Fruit fly (Drosophila melanogaster) Kc167 (cell line): ENCODE results near the gene CG6664.

Experiments used
- Myc ChIP-seq: fragments of >200 bp; optimal IDR thresholded peaks from 2 replicates; lab custom pipeline; 2017; ENCODE audit warnings: missing external identifiers
- Sin3A ChIP-seq: fragments of >200 bp; optimal IDR thresholded peaks from 2 replicates; lab custom pipeline; 2018; ENCODE audit warnings: missing external identifiers
- h ChIP-seq: fragments of >200 bp; optimal IDR thresholded peaks from 3 replicates; lab custom pipeline; 2018; ENCODE audit warnings: missing external identifiers
- insv ChIP-seq: fragments of >200 bp; optimal IDR thresholded peaks from 3 replicates; lab custom pipeline; 2018; ENCODE audit warnings: missing external identifiers
- psq ChIP-seq: fragments of >200 bp; optimal IDR thresholded peaks from 2 replicates; lab custom pipeline; 2017; ENCODE audit warnings: missing external identifiers
- ttk ChIP-seq: sonication (Bioruptor generic); optimal IDR thresholded peaks from 2 replicates; lab custom pipeline; 2017; ENCODE audit warnings: missing external identifiers

Gene CG6664

DNA sequence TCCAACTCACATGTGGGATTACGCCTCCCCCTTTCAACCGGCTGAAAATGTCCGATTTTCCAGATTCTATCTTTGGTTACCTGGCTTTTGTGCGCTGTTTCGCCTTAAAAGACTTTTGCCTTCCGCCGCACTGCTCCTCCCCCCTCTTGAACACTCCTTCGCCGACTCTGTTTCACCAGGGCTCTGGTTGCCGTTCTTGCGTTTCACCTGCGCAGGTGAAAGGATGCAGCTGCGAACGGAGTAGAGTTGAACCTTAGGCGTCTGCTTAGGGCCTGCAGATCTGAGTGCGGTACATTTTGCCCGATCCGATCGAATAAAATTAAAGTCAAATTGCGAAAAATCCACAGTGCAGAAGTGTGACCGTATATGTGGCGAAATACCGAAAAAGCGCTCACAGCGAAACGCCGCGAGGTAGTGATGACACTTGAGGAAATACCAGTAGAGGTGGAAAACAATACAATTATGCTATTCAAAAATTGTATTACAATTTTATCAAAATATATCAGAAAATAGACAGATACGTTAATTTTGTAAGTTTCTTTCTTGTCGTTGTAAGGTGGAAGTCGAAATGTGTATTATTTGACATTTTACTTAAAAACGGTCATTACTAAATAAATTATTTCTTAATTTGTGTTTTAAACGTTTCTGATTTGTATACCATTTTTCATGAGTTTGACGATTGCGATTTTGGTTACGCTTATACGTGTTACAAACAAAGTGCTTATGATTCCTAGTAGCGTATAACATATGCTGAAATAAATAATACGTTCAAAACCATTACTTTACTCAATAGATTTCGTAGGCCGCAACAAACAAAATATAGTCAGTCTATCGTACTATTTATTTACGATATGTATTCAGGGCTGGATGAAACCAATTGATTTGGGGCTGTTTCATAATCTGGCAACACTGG is at the start of gene CG6664, which contains the start of gene CG7728:
Gene CG6664, minus strand, starts transcription at position 518 of the 913 bp plus-strand sequence.
Gene CG7728, plus strand, starts transcription at position 874 of the 913 bp plus-strand sequence.
- TF ChIP-seq Myc (lab: Kevin White, UChicago), result no peak
- no peak for TF ChIP-seq insv
- no peak for TF ChIP-seq h (lab: Kevin White, UChicago)
- no peak for TF ChIP-seq psq (lab: Kevin White, UChicago)
- no peak for TF ChIP-seq ttk (lab: Kevin White, UChicago)
- no peak for TF ChIP-seq Sin3A (lab: Kevin White, UChicago)

DNA sequence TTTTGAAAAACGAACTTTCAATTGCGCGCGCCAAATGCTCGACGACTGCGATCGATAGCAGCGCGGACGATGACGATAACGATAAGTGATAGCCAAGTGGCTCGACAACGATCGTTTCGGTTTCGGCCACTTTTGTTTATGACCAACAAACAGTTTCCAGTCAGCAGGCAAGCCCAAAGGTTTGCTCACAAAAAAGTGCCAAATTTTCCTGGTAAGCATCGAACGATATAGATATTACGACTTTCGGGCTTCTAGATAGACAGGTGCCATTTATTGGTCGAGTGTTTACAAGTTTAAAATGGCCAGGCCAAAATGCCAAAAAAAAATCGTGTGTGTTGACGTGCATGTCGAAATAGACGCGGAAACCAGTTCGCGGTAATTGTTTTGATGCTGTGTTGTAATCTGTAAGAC is 39.5 kb upstream of the CG6664 start, which contains the start of gene CG7724:
Gene CG7724, plus strand, starts transcription at position 147 of the 411 bp plus-strand sequence.
- no peak for TF ChIP-seq Myc (lab: Kevin White, UChicago)
- no peak for TF ChIP-seq ttk (lab: Kevin White, UChicago)
- TF ChIP-seq Sin3A (lab: Kevin White, UChicago), result no peak
- no peak for TF ChIP-seq insv
- no peak for TF ChIP-seq psq (lab: Kevin White, UChicago)
- no peak for TF ChIP-seq h (lab: Kevin White, UChicago)

DNA sequence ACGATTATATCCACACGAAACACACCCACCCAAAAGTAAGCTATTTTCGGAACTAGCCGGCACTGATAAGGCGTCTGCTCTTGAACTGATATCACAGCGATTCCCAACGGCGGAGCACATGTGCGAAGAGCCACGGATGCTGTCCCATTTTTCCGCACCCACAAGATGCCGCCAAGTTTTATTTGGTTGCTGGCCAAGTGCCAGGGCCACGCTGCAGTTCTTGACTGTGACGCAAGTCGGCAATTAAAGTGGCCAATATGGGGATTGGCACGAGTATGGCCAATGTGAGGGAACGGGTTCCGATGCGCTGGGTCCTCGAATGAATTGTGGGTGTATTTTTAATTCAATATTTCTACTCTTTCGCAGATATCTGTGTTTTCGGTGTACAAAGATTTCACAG is 38.0 kb upstream of the CG6664 start:
- TF ChIP-seq Sin3A (lab: Kevin White, UChicago) (no peak), psq (lab: Kevin White, UChicago) (no peak), Myc (lab: Kevin White, UChicago) (no peak), h (lab: Kevin White, UChicago) (no peak)

DNA sequence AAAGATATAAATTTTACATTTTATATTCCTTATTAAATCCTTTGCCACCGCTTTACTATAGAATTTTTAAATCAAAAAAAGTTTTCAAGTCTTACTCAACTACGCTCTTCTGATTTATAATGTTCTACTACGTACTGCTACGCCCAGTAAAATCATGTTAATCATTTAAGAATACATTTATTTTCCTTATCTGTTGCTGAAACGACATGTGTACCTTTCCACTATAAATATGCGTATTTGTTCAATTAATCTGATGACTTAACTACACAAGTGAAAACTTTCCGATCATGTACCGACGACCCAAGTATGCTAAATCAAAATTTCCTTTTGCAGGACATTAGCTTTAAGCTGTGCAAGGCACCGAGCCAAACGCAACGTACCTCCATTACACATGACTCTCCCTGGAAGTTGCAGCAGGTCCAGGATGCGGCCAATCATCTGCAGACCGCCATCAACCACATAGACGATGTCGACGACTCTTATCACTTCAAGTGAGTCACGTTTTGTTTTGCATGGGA is 36.5 kb upstream of the CG6664 start:
- TF ChIP-seq Sin3A (lab: Kevin White, UChicago), result no peak
- no peak for TF ChIP-seq Myc (lab: Kevin White, UChicago)
- TF ChIP-seq insv, result no peak
- no peak for TF ChIP-seq psq (lab: Kevin White, UChicago)
- TF ChIP-seq h (lab: Kevin White, UChicago), result no peak
- no peak for TF ChIP-seq ttk (lab: Kevin White, UChicago)

DNA sequence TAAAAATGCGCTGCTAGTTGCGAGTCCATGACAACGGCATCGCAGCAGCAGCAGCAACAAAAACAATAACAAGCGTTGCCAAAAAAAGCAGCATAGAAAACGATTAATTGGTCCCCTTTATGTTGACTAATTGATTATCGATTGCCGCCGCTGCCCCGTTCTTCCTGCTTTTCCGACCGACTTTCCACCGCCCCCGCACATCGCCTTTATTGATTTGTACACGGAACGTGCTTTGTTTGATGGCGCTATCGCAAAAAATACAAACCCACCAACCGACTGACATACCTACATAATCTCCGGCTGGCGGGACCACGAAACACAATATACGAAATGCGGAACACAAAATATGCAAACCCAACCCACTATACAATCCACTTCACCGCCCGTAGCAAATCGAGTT is 35.5 kb upstream of the CG6664 start:
- no peak for TF ChIP-seq h (lab: Kevin White, UChicago)
- TF ChIP-seq insv, result no peak
- TF ChIP-seq psq (lab: Kevin White, UChicago), result no peak
- TF ChIP-seq Myc (lab: Kevin White, UChicago), result no peak
- no peak for TF ChIP-seq ttk (lab: Kevin White, UChicago)
- no peak for TF ChIP-seq Sin3A (lab: Kevin White, UChicago)

DNA sequence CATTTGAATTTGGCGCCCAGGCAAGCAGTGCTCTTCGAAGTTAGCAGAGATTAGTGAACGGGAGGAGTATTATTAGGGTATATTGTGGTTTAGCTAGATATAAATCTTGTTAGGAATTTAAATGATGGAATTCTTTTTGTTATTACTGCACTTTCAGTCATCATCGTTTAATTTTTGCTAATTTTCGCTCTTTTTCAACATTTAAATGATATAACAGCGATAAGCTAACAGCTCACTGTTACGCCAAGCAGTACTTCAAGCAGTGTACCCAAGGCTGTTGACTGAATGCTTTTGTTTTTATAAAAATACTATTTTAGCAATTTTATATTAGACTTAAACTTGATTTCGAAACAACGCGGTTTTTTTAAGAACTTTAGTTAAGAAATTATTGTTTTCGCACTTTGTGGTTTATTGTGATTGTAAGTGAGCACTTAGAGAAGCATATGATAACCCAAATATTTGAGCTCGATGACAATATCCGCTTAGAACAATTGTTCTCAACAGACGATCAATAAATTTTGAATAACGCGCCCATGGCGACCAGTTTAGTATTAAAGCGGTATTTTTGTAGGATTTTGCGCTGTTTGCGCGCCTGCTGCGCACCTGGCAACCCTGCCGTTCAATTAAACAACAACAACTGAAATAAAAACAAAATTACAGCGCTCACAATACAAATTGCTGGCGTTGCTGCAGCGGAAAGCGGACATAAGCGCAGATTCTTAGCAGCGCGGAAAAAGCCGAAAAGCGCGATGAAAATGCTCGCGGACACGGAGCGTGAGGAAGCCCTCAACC is 34.9 kb upstream of the CG6664 start:
- TF ChIP-seq Myc (lab: Kevin White, UChicago) (no peak), ttk (lab: Kevin White, UChicago) (no peak), Sin3A (lab: Kevin White, UChicago) (no peak), psq (lab: Kevin White, UChicago) (no peak), insv (no peak), h (lab: Kevin White, UChicago) (no peak)

DNA sequence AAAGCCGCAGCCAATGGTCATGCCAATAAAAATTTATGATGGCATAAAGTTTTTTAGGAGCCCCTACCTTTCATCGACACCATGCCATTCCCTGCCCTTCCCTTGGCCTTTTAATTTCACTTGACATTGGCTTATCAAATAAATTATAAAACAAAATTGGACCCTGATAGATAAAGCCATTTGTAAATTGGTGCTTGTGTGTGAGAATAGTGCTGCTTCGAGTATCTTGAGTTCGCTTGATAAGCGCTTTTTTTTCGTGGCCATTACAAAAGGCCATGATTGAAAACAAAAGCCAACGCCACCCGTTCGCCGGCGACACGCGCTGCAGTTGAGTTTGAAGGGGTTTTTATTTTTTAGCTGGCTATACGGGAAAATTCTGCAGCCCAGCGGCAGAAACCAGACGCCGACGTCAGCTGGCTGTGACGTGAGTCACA is 33.9 kb upstream of the CG6664 start:
- TF ChIP-seq Sin3A (lab: Kevin White, UChicago), result no peak
- no peak for TF ChIP-seq h (lab: Kevin White, UChicago)
- no peak for TF ChIP-seq psq (lab: Kevin White, UChicago)
- no peak for TF ChIP-seq Myc (lab: Kevin White, UChicago)
- TF ChIP-seq insv, result no peak
- no peak for TF ChIP-seq ttk (lab: Kevin White, UChicago)

DNA sequence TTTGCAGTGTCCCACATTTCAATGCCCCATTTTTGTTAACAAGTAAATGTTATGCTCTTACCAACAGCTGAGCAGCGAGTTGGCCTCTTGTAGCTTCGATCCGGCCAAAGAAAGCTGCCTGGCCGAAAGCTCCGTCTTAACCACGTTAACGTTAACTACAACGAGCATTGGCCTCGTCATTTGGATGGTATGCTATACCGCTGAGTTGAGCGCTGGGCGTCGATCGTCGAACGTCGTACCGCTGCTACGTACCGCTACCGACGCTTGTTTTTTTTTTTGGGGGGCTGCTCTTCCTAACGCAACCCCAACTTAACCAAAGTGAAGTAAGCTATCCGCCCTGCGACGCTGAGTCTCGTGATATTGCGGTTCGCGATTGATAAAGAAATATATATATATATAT is 33.3 kb upstream of the CG6664 start, which contains the start of gene rogdi:
Gene rogdi, plus strand, starts transcription at position 199 of the 400 bp plus-strand sequence.
- TF ChIP-seq ttk (lab: Kevin White, UChicago) (no peak), Myc (lab: Kevin White, UChicago) (no peak), Sin3A (lab: Kevin White, UChicago) (no peak), h (lab: Kevin White, UChicago) (no peak)

DNA sequence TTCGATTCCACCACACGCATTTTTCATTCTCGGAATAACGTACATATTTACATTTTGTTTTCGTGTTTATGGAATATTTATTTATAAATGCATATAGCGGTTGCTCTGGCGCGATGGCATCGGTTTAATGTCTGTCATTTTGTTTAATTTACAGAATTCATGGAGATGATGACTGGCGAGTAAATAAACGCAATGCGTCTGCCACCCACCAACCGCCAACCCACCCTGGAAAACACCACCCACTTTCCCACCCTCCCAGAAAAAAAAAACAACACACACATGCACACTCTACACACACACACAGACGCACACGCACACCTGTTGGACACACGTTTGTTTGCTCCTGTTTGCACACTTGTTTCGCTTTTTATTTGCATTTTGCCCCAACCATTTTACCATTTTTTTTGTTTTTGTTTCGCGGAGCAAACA is 31.8 kb upstream of the CG6664 start:
- TF ChIP-seq Myc (lab: Kevin White, UChicago), result no peak
- no peak for TF ChIP-seq h (lab: Kevin White, UChicago)
- TF ChIP-seq Sin3A (lab: Kevin White, UChicago), result no peak
- no peak for TF ChIP-seq ttk (lab: Kevin White, UChicago)
- no peak for TF ChIP-seq psq (lab: Kevin White, UChicago)
- no peak for TF ChIP-seq insv

DNA sequence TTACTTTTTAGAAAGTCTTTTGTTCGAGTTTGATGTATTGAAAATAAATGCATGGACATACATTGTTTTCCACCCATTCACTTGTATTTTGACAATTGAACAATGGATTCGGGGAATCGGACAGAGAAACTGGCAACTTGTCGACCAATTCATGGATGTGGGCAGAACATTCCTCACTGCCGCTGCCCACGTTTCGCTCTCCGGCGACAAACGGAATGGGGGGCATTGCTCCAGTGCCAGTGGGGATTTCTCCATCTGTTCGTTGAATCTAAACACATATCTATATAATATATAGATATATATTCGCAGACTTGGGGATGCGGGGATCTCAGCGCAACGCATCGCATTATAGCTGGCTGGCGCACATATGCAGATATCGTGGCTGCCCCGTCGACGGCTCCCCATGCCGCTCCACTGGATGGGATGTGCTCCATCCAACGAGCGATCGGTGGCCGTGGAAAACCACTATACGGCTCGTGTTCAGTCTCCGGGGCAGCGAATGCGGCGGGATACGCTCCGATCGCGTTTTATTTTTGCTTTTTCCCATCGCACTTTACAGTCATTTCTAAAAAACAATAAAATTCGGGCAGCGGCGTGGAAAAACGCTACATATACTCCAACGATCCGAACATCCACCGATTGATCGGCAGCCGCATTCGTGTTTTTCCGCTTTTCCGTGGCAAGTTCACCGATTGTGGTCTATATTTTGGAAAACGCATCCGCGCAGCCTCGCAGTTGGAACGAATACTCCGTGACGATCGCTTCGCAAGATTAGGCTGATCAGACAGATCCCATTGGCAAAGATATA is 29.7 kb upstream of the CG6664 start, which contains the start of gene TpnC73F:
Gene TpnC73F, plus strand, starts transcription at position 633 of the 808 bp plus-strand sequence.
- TF ChIP-seq ttk (lab: Kevin White, UChicago), result no peak
- no peak for TF ChIP-seq Myc (lab: Kevin White, UChicago)
- TF ChIP-seq psq (lab: Kevin White, UChicago), result no peak
- TF ChIP-seq h (lab: Kevin White, UChicago), result no peak
- TF ChIP-seq insv, result no peak
- no peak for TF ChIP-seq Sin3A (lab: Kevin White, UChicago)
